Fruit fly (Drosophila melanogaster) whole organism, pupa: ENCODE data around the gene CG9733.

ENCODE experiments used
- CG10348 ChIP-seq: fragments of 200-800 bp; sonication (Bioruptor generic); IDR thresholded peaks from 2 replicates; pipeline ENCODE4 v1.3.6; 2022; ENCODE audit warnings: missing biosample characterization, missing genetic modification characterization
- CG12605 ChIP-seq: fragments of 200-800 bp; sonication (Bioruptor generic); IDR thresholded peaks from 2 replicates; pipeline ENCODE4 v1.3.6; 2022; ENCODE audit warnings: missing biosample characterization, missing genetic modification characterization
- CG13204 ChIP-seq: fragments of 200-800 bp; sonication (Bioruptor generic); optimal IDR thresholded peaks from 2 replicates; lab custom pipeline; 2018; ENCODE audit warnings: missing biosample characterization, mild to moderate bottlenecking, missing genetic modification characterization, moderate library complexity
- CG14655 ChIP-seq: fragments of 200-800 bp; sonication (Bioruptor generic); optimal IDR thresholded peaks from 3 replicates; lab custom pipeline; 2017; ENCODE audit warnings: mild to moderate bottlenecking, missing biosample characterization, missing genetic modification reagents, missing genetic modification characterization
- CG15710 ChIP-seq: fragments of 200-800 bp; sonication (Bioruptor generic); optimal IDR thresholded peaks from 2 replicates; lab custom pipeline; 2018; ENCODE audit warnings: missing biosample characterization, mild to moderate bottlenecking, missing genetic modification characterization, moderate library complexity
- CG17806 ChIP-seq: fragments of 200-800 bp; sonication (Bioruptor generic); optimal IDR thresholded peaks from 2 replicates; lab custom pipeline; 2018; ENCODE audit warnings: missing biosample characterization, mild to moderate bottlenecking, missing genetic modification characterization, moderate library complexity
- CG32121 ChIP-seq: fragments of 200-800 bp; sonication (Bioruptor generic); IDR thresholded peaks from 2 replicates; pipeline ENCODE4 v1.3.6; 2022; ENCODE audit warnings: missing biosample characterization, missing genetic modification characterization
- CG34367 ChIP-seq: fragments of 200-800 bp; sonication (Bioruptor generic); optimal IDR thresholded peaks from 2 replicates; lab custom pipeline; 2018; ENCODE audit warnings: missing biosample characterization, mild to moderate bottlenecking, missing genetic modification characterization
- CG4496 ChIP-seq: fragments of 200-800 bp; sonication (Bioruptor generic); IDR thresholded peaks from 3 replicates; pipeline ENCODE4 v1.3.6; 2022; ENCODE audit warnings: missing biosample characterization, missing genetic modification characterization
- CG8159 ChIP-seq: fragments of 200-800 bp; sonication (Bioruptor generic); optimal IDR thresholded peaks from 3 replicates; lab custom pipeline; 2018; ENCODE audit warnings: missing biosample characterization, mild to moderate bottlenecking, missing genetic modification characterization, moderate library complexity
- CG8301 ChIP-seq: fragments of 200-800 bp; sonication (Bioruptor generic); optimal IDR thresholded peaks from 2 replicates; lab custom pipeline; 2018; ENCODE audit warnings: missing biosample characterization, mild to moderate bottlenecking, missing genetic modification characterization
- CG9948 ChIP-seq: fragments of 200-800 bp; sonication (Bioruptor generic); optimal IDR thresholded peaks from 2 replicates; lab custom pipeline; 2018; ENCODE audit warnings: missing biosample characterization, mild to moderate bottlenecking, missing genetic modification characterization, moderate library complexity
- D1 ChIP-seq: fragments of 200-800 bp; sonication (Bioruptor generic); optimal IDR thresholded peaks from 2 replicates; lab custom pipeline; 2018; ENCODE audit warnings: missing biosample characterization, mild to moderate bottlenecking, missing genetic modification characterization, moderate library complexity
- EcR ChIP-seq: fragments of 200-800 bp; sonication (Bioruptor generic); optimal IDR thresholded peaks from 3 replicates; lab custom pipeline; 2019; ENCODE audit warnings: missing biosample characterization, missing genetic modification characterization, mild to moderate bottlenecking, moderate library complexity, missing genetic modification reagents
- Ets98B ChIP-seq: fragments of 200-800 bp; sonication (Bioruptor generic); IDR thresholded peaks from 2 replicates; pipeline ENCODE4 v1.3.6; 2022; ENCODE audit warnings: missing biosample characterization, missing genetic modification characterization
- Pif1A ChIP-seq: fragments of 200-800 bp; sonication (Bioruptor generic); optimal IDR thresholded peaks from 3 replicates; lab custom pipeline; 2016; ENCODE audit warnings: missing biosample characterization, missing genetic modification characterization
- Pif1B ChIP-seq: fragments of 200-800 bp; sonication (Bioruptor generic); optimal IDR thresholded peaks from 3 replicates; lab custom pipeline; 2016; ENCODE audit warnings: missing biosample characterization, missing genetic modification characterization
- Snoo ChIP-seq: fragments of 200-800 bp; sonication (Bioruptor generic); optimal IDR thresholded peaks from 3 replicates; lab custom pipeline; 2017; ENCODE audit warnings: missing biosample characterization, mild to moderate bottlenecking, missing genetic modification characterization, inconsistent platforms
- fd96Ca ChIP-seq: fragments of 200-800 bp; sonication (Bioruptor generic); IDR thresholded peaks from 3 replicates; pipeline ENCODE4 v1.3.6; 2022; ENCODE audit warnings: missing biosample characterization, missing genetic modification characterization
- gl ChIP-seq: fragments of 200-800 bp; sonication (Bioruptor generic); optimal IDR thresholded peaks from 2 replicates; lab custom pipeline; 2018; ENCODE audit warnings: missing biosample characterization, mild to moderate bottlenecking, missing genetic modification characterization
- rn ChIP-seq: fragments of 200-800 bp; sonication (Bioruptor generic); IDR thresholded peaks from 2 replicates; pipeline ENCODE4 v1.3.6; 2022; ENCODE audit warnings: missing biosample characterization, missing genetic modification characterization

Gene CG9733

DNA sequence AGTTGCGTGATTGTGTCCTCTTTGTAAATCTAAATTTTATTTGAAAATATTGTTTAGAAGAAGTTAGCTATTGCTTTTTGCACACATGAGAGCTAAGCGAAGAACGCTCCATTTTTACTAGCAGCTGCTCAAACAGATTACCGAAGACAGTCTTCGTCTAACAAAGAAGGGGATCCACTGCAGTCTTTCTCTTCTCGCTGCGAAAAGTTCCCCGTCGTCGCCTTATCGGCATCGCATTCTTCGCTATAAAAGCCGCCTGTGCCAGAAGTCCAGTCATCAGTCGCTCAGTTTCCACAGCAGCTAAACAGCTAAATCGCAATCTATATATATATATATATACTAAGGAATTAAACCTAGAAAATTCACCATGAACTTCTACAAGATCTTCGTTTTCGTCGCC lies 30.3 kb downstream of the CG9733 start, which contains the start of gene CecC:
CecC (plus strand) TSS at position 275 of the 400 bp plus-strand sequence.
- TF ChIP-seq gl (no peak), Snoo (no peak), CG13204 (GFP tag; lab: Kevin White, UChicago) (no peak)

DNA sequence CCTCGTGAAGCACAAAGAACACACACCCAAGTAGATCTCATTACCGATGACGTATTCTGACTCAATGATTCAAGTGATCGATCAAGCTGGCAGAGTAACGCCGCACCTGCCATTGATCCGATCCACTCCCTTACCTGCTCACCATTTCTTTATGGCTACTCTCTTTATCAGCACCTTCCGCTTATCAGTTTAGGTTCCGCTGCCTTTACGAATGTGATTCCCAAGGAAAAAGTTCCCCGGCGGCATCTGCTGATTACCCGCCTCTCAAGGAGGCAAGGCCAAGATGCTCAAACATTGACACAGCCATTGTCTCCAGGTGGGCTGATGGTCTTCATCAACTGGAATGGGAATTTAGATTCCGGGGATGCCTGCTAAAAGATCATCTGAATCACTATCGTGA lies 31.5 kb downstream of the CG9733 start:
- TF ChIP-seq fd96Ca = no peak
- no peak for TF ChIP-seq Pif1B (GFP tag; lab: Kevin White, UChicago)
- no peak for TF ChIP-seq CG32121 (GFP tag; lab: Robert Waterston, UW)
- TF ChIP-seq CG9948 (tag; lab: Kevin White, UChicago) = no peak
- no peak for TF ChIP-seq EcR (GFP tag; lab: Kevin White, UChicago)
- no peak for TF ChIP-seq Pif1A (GFP tag; lab: Kevin White, UChicago)
- TF ChIP-seq CG8159 (tag; lab: Kevin White, UChicago) = no peak
- TF ChIP-seq, all 21 proteins: peak for 0

DNA sequence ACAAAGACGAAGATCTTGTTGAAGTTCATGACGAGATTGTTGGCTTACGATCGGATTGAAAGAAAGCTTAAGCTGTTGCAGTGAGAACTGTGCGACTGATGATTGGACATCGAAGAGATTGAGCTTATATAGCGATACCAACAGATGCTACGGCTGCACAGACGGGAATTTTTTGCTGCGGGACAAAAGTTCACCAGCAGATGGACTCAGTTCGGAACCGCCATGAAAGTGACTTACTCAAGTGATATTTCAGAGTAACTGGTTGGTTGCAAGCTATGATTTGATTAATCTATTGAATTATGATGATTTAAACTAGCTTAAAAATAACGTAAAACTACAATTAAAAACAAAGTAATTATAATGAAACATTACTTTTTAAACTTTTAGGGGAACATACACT lies 32.8 kb downstream of the CG9733 start, which contains the start of gene CecB:
CecB (minus strand) TSS at position 101 of the 400 bp plus-strand sequence.
- TF ChIP-seq CG8301 (no peak), CG14655 (GFP tag; lab: Kevin White, UChicago) (no peak), CG15710 (tag; lab: Kevin White, UChicago) (no peak), CG9948 (tag; lab: Kevin White, UChicago) (no peak)

DNA sequence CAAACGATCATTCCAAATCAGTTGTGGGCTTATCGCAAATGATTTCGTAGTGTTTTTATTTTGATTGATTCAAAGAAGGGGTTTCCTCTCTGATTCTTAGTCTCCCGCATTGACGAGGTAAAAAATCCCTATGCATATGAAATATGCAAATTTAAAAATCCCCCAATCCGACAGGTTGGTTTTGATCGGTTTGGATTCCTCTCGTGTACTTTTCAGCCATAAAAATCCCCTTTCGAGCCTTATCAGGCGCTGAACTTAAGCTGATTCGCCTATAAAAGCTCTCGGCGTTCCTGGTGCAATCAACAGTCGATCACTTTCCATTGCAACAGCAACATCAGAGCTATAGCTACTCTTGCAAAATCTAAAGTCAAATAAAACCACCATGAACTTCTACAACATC lies 34.6 kb downstream of the CG9733 start, which contains the start of gene CecA2:
CecA2 (plus strand) TSS at position 301 of the 400 bp plus-strand sequence.
- TF ChIP-seq CG14655 (GFP tag; lab: Kevin White, UChicago) (no peak), CG17806 (tag; lab: Kevin White, UChicago) (no peak), CG4496 (no peak), fd96Ca (no peak), CG34367 (tag; lab: Kevin White, UChicago) (no peak), CG32121 (GFP tag; lab: Robert Waterston, UW) (no peak), D1 (no peak), gl (no peak), rn (GFP tag; lab: Robert Waterston, UW) (no peak), Ets98B (GFP tag; lab: Robert Waterston, UW) (no peak), CG15710 (tag; lab: Kevin White, UChicago) (no peak), EcR (GFP tag; lab: Kevin White, UChicago) (no peak)
- TF ChIP-seq, all 21 proteins: peak for 0

DNA sequence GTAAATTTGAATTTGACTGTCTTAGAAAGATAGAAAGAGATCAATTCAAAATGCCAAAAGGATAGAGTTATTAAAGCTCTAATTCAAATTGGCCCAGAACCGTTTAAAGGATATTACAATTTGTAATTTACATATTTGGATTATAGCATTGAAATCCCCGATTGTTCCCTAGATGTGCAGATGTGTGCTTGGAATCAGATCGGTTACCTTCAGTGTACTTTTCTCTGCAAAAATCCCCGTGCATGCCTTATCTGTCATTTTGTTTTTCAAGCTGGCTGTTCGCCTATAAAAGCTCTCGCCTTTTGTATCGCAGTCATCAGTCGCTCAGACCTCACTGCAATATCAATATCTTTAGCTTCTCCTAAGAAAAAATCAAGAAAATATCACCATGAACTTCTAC lies 35.9 kb downstream of the CG9733 start, which contains the start of gene CecA1:
CecA1 (plus strand) TSS at position 315 of the 400 bp plus-strand sequence.
- TF ChIP-seq Snoo = no peak
- no peak for TF ChIP-seq CG4496
- no peak for TF ChIP-seq CG17806 (tag; lab: Kevin White, UChicago)
- no peak for TF ChIP-seq gl

DNA sequence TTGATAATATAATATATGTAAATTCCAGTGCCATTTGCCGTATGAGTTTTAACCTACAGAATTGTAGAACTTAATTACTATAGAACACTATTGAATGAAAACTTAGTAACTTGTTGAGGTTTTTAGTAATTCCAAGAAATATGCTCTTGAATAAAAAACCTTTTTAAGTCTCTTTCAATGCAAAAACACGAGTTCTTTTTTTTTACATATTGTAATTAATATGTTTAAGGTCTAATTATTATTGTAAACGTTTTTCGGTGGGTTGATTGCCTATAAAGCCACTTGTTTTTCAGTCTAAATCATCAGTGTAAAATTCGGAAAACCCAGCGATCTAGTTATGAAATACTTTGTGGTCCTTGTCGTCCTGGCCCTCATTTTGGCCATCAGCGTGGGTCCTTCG lies 36.9 kb downstream of the CG9733 start, which contains the start of gene Anp:
Anp (plus strand) TSS at position 301 of the 400 bp plus-strand sequence.
- TF ChIP-seq CG34367 (tag; lab: Kevin White, UChicago) = no peak
- TF ChIP-seq CG8301 = no peak
- TF ChIP-seq Pif1A (GFP tag; lab: Kevin White, UChicago) = no peak
- no peak for TF ChIP-seq CG12605 (GFP tag; lab: Robert Waterston, UW)
- TF ChIP-seq Snoo = no peak
- TF ChIP-seq EcR (GFP tag; lab: Kevin White, UChicago) = no peak
- no peak for TF ChIP-seq CG9948 (tag; lab: Kevin White, UChicago)
- TF ChIP-seq CG4496 = no peak
- no peak for TF ChIP-seq CG10348 (GFP tag; lab: Robert Waterston, UW)
- no peak for TF ChIP-seq CG17806 (tag; lab: Kevin White, UChicago)
- TF ChIP-seq Ets98B (GFP tag; lab: Robert Waterston, UW) = no peak
- no peak for TF ChIP-seq D1
- TF ChIP-seq CG8159 (tag; lab: Kevin White, UChicago) = no peak
- no peak for TF ChIP-seq CG13204 (GFP tag; lab: Kevin White, UChicago)
- TF ChIP-seq fd96Ca = no peak
- TF ChIP-seq gl = no peak
- TF ChIP-seq CG14655 (GFP tag; lab: Kevin White, UChicago) = no peak
- no peak for TF ChIP-seq rn (GFP tag; lab: Robert Waterston, UW)
- TF ChIP-seq CG15710 (tag; lab: Kevin White, UChicago) = no peak
- TF ChIP-seq, all 21 proteins: peak for 0

DNA sequence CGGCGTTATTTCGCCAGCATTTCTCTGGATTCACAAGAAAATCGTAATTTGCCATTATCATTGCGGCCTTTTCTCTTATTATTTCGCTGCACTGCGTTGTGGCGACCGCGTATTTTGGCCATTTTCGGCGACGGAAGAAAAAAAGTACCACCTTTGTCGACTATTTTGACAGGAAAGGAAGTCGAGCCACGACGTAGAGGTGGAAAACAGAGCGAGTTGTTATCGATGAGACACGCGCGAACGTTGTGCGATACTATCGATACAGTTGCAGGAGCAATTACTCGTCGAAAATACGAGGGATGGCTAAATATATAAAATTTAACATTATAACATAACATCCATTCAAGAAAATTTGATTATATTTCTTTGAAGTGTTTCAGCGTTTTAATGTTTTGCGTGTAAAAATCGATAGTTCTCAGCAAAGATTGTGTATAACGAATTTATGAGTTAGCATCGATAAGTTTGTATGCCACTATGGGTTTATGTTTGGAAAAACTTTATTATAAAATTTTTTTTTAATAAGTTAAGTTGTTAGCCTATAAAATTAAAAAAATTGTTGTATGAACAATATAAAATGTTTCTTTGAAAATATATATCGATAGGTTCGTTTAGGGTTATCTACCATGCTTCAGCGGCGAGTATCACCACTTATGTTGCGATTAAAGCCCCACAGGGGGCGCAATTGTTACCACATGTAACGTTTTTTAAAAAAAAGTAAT lies 37.6 kb downstream of the CG9733 start, which contains the start of gene RpS7:
RpS7 (minus strand) TSS at position 255 of the 719 bp plus-strand sequence.
- TF ChIP-seq Pif1B (GFP tag; lab: Kevin White, UChicago) (peak; percentile 62), CG15710 (tag; lab: Kevin White, UChicago) (peak; percentile 45), Pif1A (GFP tag; lab: Kevin White, UChicago) (peak; percentile 58), CG13204 (GFP tag; lab: Kevin White, UChicago) (peak; percentile 55), CG17806 (tag; lab: Kevin White, UChicago) (no peak), fd96Ca (no peak), CG10348 (GFP tag; lab: Robert Waterston, UW) (no peak), CG14655 (GFP tag; lab: Kevin White, UChicago) (peak; percentile 25), CG32121 (GFP tag; lab: Robert Waterston, UW) (peak; percentile 62), CG12605 (GFP tag; lab: Robert Waterston, UW) (peak; percentile 59; the same call in 1 of the 2 replicates), gl (peak; percentile 73), CG8159 (tag; lab: Kevin White, UChicago) (peak; percentile 44), rn (GFP tag; lab: Robert Waterston, UW) (0 out of 2 replicates have a peak, but pooled peaks have one; percentile 23), CG9948 (tag; lab: Kevin White, UChicago) (peak; percentile 18), D1 (no peak), CG4496 (peak; percentile 85), Ets98B (GFP tag; lab: Robert Waterston, UW) (peak; percentile 60), CG8301 (peak; percentile 32), CG34367 (tag; lab: Kevin White, UChicago) (peak; percentile 65), Snoo (peak; percentile 80), EcR (GFP tag; lab: Kevin White, UChicago) (no peak)
